Worm (Caenorhabditis elegans) whole organism, mixed stage, embryonic: Measurements from ENCODE around the gene Y51B9A.9.

Source experiments
- M03D4.4 ChIP-seq: sonication (generic microtip); optimal IDR thresholded peaks from 2 replicates; lab custom pipeline; 2017; ENCODE audit warnings: mild to moderate bottlenecking, missing genetic modification characterization, missing compliant biosample characterization
- bed-3 ChIP-seq: fragments of 200-800 bp; sonication (Bioruptor generic); optimal IDR thresholded peaks from 3 replicates; lab custom pipeline; 2018; ENCODE audit warnings: mild to moderate bottlenecking, missing genetic modification characterization, moderate library complexity, missing compliant biosample characterization
- blmp-1 ChIP-seq: fragments of 150-350 bp; optimal IDR thresholded peaks from 2 replicates; lab custom pipeline; 2014; ENCODE audit warnings: missing biosample characterization, missing genetic modification characterization
- ceh-39 ChIP-seq: fragments of 150-350 bp; optimal IDR thresholded peaks from 2 replicates; lab custom pipeline; 2014; ENCODE audit warnings: missing biosample characterization, missing genetic modification characterization
- ces-1 ChIP-seq: fragments of 150-350 bp; optimal IDR thresholded peaks from 2 replicates; lab custom pipeline; 2014; ENCODE audit warnings: missing biosample characterization, missing genetic modification reagents, missing genetic modification characterization
- cnd-1 ChIP-seq: fragments of 200-800 bp; sonication (Bioruptor generic); optimal IDR thresholded peaks from 2 replicates; lab custom pipeline; 2018; ENCODE audit warnings: mild to moderate bottlenecking, missing genetic modification characterization, missing compliant biosample characterization
- drap-1 ChIP-seq: fragments of 200-800 bp; sonication (Bioruptor generic); optimal IDR thresholded peaks from 3 replicates; lab custom pipeline; 2018; ENCODE audit warnings: mild to moderate bottlenecking, missing genetic modification characterization, missing compliant biosample characterization
- elt-1 ChIP-seq: sonication (generic microtip); optimal IDR thresholded peaks from 2 replicates; lab custom pipeline; 2017; ENCODE audit warnings: missing genetic modification characterization, mild to moderate bottlenecking, missing compliant biosample characterization, antibody characterized with exemption, moderate library complexity, borderline replicate concordance; ENCODE audit not compliant: insufficient read depth
- elt-3 ChIP-seq: fragments of 150-350 bp; optimal IDR thresholded peaks from 2 replicates; lab custom pipeline; 2014; ENCODE audit warnings: missing biosample characterization, missing genetic modification characterization
- flh-1 ChIP-seq: fragments of 200-800 bp; sonication (Bioruptor generic); optimal IDR thresholded peaks from 2 replicates; lab custom pipeline; 2018; ENCODE audit warnings: mild to moderate bottlenecking, missing genetic modification characterization, moderate library complexity, missing compliant biosample characterization
- ham-2 ChIP-seq: fragments of 200-800 bp; sonication (Bioruptor generic); optimal IDR thresholded peaks from 2 replicates; lab custom pipeline; 2018; ENCODE audit warnings: mild to moderate bottlenecking, missing genetic modification characterization, missing compliant biosample characterization
- hlh-1 ChIP-seq: fragments of 150-350 bp; optimal IDR thresholded peaks from 2 replicates; lab custom pipeline; 2014; ENCODE audit warnings: missing biosample characterization, missing genetic modification reagents, missing genetic modification characterization
- lin-13 ChIP-seq: fragments of 150-350 bp; optimal IDR thresholded peaks from 2 replicates; lab custom pipeline; 2014; ENCODE audit warnings: missing biosample characterization, missing genetic modification characterization
- lin-32 ChIP-seq: fragments of 200-800 bp; sonication (Bioruptor generic); optimal IDR thresholded peaks from 2 replicates; lab custom pipeline; 2018; ENCODE audit warnings: mild to moderate bottlenecking, missing genetic modification characterization, missing compliant biosample characterization
- lsy-2 ChIP-seq: fragments of 150-350 bp; optimal IDR thresholded peaks from 2 replicates; lab custom pipeline; 2014; ENCODE audit warnings: missing biosample characterization, missing genetic modification characterization
- mab-5 ChIP-seq: fragments of 150-350 bp; optimal IDR thresholded peaks from 2 replicates; lab custom pipeline; 2014; ENCODE audit warnings: missing biosample characterization, missing genetic modification characterization
- mls-2 ChIP-seq: sonication (generic microtip); optimal IDR thresholded peaks from 2 replicates; lab custom pipeline; 2016; ENCODE audit warnings: mild to moderate bottlenecking, missing genetic modification characterization, moderate library complexity, missing compliant biosample characterization
- nhr-12 ChIP-seq: fragments of 150-350 bp; optimal IDR thresholded peaks from 2 replicates; lab custom pipeline; 2014; ENCODE audit warnings: missing biosample characterization, missing genetic modification characterization
- nhr-2 ChIP-seq: fragments of 150-350 bp; optimal IDR thresholded peaks from 2 replicates; lab custom pipeline; 2014; ENCODE audit warnings: missing biosample characterization, missing genetic modification characterization
- nhr-237 ChIP-seq: fragments of 150-350 bp; optimal IDR thresholded peaks from 2 replicates; lab custom pipeline; 2014; ENCODE audit warnings: missing biosample characterization, missing genetic modification characterization
- nhr-28 ChIP-seq: fragments of 150-350 bp; optimal IDR thresholded peaks from 2 replicates; lab custom pipeline; 2014; ENCODE audit warnings: missing biosample characterization, missing genetic modification characterization
- nhr-76 ChIP-seq: sonication (generic microtip); optimal IDR thresholded peaks from 2 replicates; lab custom pipeline; 2017; ENCODE audit warnings: missing biosample characterization, missing genetic modification characterization
- sem-2 ChIP-seq: fragments of 200-800 bp; sonication (Bioruptor generic); optimal IDR thresholded peaks from 2 replicates; lab custom pipeline; 2018; ENCODE audit warnings: mild to moderate bottlenecking, missing genetic modification characterization, missing compliant biosample characterization
- snpc-4 ChIP-seq: fragments of 150-350 bp; optimal IDR thresholded peaks from 2 replicates; lab custom pipeline; 2014; ENCODE audit warnings: missing biosample characterization, missing genetic modification characterization
- sptf-1 ChIP-seq: sonication (generic microtip); optimal IDR thresholded peaks from 2 replicates; lab custom pipeline; 2017; ENCODE audit warnings: mild to moderate bottlenecking, missing genetic modification characterization, moderate library complexity, missing compliant biosample characterization
- unc-120 ChIP-seq: sonication (generic microtip); optimal IDR thresholded peaks from 2 replicates; lab custom pipeline; 2017; ENCODE audit warnings: missing genetic modification characterization, missing compliant biosample characterization; ENCODE audit not compliant: poor library complexity, severe bottlenecking
- unc-39 ChIP-seq: fragments of 150-350 bp; optimal IDR thresholded peaks from 2 replicates; lab custom pipeline; 2014; ENCODE audit warnings: missing biosample characterization, missing genetic modification characterization
- zip-8 ChIP-seq: fragments of 150-350 bp; optimal IDR thresholded peaks from 2 replicates; lab custom pipeline; 2014; ENCODE audit warnings: missing biosample characterization, missing genetic modification characterization

Gene Y51B9A.9

DNA sequence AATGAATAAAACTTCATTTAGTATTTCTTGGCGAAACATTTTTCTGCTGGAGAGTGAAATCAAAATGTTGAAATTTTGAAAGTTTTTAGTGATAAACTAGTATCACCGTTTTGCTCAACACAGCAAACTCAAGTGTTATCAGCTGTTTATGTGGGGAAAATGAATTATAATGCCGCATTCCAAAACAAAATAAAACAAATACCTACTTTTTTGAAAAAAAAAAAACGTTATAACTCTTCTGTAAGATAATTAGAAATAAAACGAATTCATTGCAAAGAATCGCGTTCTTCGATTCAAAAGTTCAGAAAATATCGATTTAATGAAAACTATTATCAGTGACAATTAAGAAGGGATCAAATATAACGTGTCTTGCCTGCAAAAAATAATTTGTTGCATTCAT, at the start of gene Y51B9A.9:
Gene Y51B9A.9, minus strand, starts transcription at position 101 of the 400 bp plus-strand sequence.
- TF ChIP-seq nhr-76 (tag; lab: Kevin White, UChicago) (no peak), sptf-1 (tag; lab: Kevin White, UChicago) (no peak), cnd-1 (tag; lab: Kevin White, UChicago) (no peak), lin-32 (GFP tag; lab: Kevin White, UChicago) (no peak), nhr-237 (tag; lab: Kevin White, UChicago) (no peak), mls-2 (tag; lab: Kevin White, UChicago) (no peak), zip-8 (tag; lab: Kevin White, UChicago) (no peak), ceh-39 (no peak), unc-39 (tag; lab: Kevin White, UChicago) (no peak), unc-120 (tag; lab: Kevin White, UChicago) (no peak), nhr-12 (no peak), hlh-1 (no peak), ham-2 (GFP tag; lab: Kevin White, UChicago) (no peak), snpc-4 (no peak)

DNA sequence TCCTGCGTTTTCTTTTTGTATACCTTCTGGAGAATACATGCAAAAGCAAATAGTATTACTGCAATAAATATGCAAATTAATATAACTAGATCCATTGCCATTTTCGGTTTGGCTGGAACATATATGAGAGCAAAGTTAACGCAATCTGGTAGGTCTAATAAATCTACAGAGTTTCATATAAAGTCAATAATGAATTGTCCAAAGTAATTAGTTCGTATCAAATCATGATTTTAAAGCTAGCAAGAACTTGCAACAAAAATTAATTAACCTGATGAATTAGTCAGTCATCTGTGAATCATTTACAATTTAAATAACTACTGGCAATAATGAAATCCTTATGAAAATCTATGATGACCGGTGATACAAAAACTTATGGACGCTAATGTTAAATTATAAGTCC, 48.0 kb upstream of the Y51B9A.9 start, which contains the start of gene R09D1.13:
Gene R09D1.13, minus strand, starts transcription at position 101 of the 400 bp plus-strand sequence.
- TF ChIP-seq sptf-1 (tag; lab: Kevin White, UChicago): no peak
- TF ChIP-seq zip-8 (tag; lab: Kevin White, UChicago): no peak
- no peak for TF ChIP-seq nhr-237 (tag; lab: Kevin White, UChicago)
- no peak for TF ChIP-seq cnd-1 (tag; lab: Kevin White, UChicago)
- TF ChIP-seq ceh-39: no peak
- TF ChIP-seq unc-39 (tag; lab: Kevin White, UChicago): no peak
- TF ChIP-seq, all 35 proteins: peak for 0

- TF ChIP-seq unc-39 (tag; lab: Kevin White, UChicago) (no peak), blmp-1 (tag; lab: Kevin White, UChicago) (no peak), nhr-237 (tag; lab: Kevin White, UChicago) (no peak), flh-1 (GFP tag; lab: Kevin White, UChicago) (no peak), hlh-1 (no peak), unc-120 (tag; lab: Kevin White, UChicago) (no peak), ceh-39 (no peak), lin-13 (tag; lab: Kevin White, UChicago) (no peak), cnd-1 (tag; lab: Kevin White, UChicago) (no peak), ces-1 (no peak), elt-1 (tag; lab: Kevin White, UChicago) (no peak), sptf-1 (tag; lab: Kevin White, UChicago) (no peak), lsy-2 (no peak), nhr-76 (tag; lab: Kevin White, UChicago) (no peak), bed-3 (no peak), nhr-2 (tag; lab: Kevin White, UChicago) (no peak), drap-1 (GFP tag; lab: Kevin White, UChicago) (no peak)
- TF ChIP-seq, all 35 proteins: peak for 0
Observed at ce11 chrII:9443522-9443921, 46.1 kb upstream of the Y51B9A.9 start, which contains the start of gene chil-15. TSS of gene chil-15 (minus strand) at chrII:9443622.

DNA sequence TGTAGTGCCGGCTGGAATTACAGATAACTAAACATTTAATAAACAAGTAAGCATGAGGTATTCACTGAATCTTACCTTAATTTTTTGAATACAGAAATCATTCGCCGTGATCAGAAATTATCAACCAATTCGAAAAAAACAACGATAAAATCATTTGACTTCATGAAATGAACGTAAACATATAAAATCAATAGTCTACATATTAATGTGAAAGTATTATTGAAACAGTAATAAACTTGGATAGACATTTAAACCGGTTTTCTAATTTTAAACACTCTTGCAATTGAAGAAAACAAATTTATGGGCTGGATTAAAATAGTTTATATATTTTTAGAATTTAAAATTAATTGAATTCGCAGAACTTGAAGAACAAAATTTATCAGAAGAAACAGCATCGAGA, 44.4 kb upstream of the Y51B9A.9 start, which contains the start of gene chil-16:
Gene chil-16, minus strand, starts transcription at position 101 of the 400 bp plus-strand sequence.
- TF ChIP-seq nhr-76 (tag; lab: Kevin White, UChicago): no peak
- TF ChIP-seq unc-39 (tag; lab: Kevin White, UChicago): no peak
- TF ChIP-seq sem-2 (GFP tag; lab: Kevin White, UChicago): no peak
- no peak for TF ChIP-seq mab-5
- no peak for TF ChIP-seq blmp-1 (tag; lab: Kevin White, UChicago)
- TF ChIP-seq M03D4.4: no peak
- TF ChIP-seq zip-8 (tag; lab: Kevin White, UChicago): no peak
- no peak for TF ChIP-seq drap-1 (GFP tag; lab: Kevin White, UChicago)

DNA sequence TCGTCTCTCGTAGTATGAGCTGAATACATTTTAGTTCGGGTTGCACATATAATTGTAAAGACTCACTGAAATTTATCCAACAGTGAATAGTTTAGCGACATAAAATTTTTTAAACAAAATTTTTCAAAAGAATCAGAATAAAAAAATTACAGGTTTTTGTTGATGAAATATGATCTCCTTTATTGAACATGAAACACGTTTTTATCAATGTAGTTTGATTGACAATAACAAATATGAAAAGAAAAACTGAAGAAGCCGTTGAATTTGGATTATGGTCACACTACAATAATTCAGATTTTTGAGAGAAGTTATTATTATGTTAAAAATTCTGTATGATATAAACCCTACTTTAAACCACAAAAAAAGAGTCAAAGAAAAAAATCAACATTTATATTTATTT, 42.7 kb upstream of the Y51B9A.9 start, which contains the start of gene chil-17:
Gene chil-17, minus strand, starts transcription at position 101 of the 400 bp plus-strand sequence.
- TF ChIP-seq ham-2 (GFP tag; lab: Kevin White, UChicago) (no peak), nhr-28 (tag; lab: Kevin White, UChicago) (no peak), lin-32 (GFP tag; lab: Kevin White, UChicago) (no peak)

DNA sequence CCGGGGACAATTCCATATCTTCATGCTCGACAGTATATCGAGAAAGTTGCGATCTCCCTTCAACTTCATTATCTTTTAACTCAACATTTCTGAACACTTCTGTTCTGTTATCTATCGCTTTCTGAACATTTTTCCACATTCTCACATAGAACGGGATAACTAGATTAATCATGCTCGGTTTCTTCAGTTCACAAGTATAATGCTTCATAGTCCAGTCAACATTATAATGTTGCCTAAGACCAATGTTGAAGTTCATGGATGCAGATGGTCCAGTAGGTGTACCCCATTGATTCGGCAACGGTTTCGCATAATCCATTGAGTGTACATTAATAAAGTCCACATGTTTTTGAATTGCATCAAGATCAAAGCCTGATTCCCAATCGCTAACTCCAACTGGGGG, 41.5 kb upstream of the Y51B9A.9 start:
- TF ChIP-seq elt-3 (tag; lab: Kevin White, UChicago): no peak
- no peak for TF ChIP-seq ceh-39
- TF ChIP-seq, all 35 proteins: peak for 0
